Worm (Caenorhabditis elegans): ENCODE measurements around the gene T08G5.1.

Gene T08G5.1

DNA sequence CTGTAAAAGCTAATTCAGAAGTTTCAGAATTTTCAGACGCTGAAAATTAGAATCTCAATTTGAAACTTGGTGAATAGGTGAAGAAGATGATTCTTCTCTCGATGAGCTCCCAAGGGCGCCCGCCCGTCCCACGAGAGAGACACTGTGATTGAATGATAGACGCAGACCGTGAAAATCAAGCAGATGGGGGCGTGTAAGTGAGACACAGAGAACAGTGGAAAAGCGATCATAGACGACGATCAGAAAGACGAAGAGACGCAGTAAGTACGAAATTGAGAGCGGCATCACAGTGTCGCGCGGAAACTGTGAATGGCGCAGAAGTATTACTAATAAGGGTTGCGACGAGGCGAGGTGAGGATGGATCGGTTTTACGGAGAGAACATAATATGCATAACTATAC, 16.2 kb upstream of the T08G5.1 start:
- TF ChIP-seq tbx-11 (GFP tag; IDR thresholded peaks at IDR 0.05) (no peak), ama-1 (optimal IDR thresholded peaks at IDR 0.05) (no peak), flt-1 (GFP tag; IDR thresholded peaks at IDR 0.05) (no peak), F13C5.2 (tag; optimal IDR thresholded peaks at IDR 0.05) (no peak)

DNA sequence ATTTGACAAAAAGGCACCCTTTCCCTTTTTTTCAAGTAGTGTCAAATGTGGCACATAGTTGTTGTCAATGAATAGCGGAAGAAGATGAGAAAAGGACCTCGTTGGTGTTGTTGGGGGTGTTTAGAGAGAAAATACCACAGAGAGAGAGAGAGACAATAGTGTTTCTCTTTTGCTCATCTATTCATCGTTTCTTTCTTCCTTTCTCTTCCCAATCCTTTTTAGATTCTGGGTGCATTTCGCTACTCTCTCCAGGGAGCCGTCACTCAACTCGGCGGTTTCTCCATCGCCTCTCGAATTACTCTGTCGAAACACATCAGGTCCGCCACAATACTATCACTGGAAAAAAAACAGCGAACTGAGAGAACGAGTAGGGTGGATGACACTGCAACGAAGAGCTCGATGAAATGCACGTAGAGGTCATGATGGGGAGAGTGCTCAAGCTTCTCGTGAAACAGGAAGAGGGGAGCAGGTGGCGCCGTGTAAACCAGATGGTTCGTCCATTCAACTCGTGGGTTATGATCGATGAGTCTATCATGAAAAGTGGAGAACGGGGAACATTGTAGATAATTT, 14.9 kb upstream of the T08G5.1 start:
- no peak for TF ChIP-seq scrt-1 (GFP tag; IDR thresholded peaks at IDR 0.05)
- no peak for TF ChIP-seq F13C5.2 (tag; optimal IDR thresholded peaks at IDR 0.05)
- TF ChIP-seq hnd-1 (tag; optimal IDR thresholded peaks at IDR 0.05): no peak
- TF ChIP-seq sea-1 (GFP tag; conservative IDR thresholded peaks at IDR 0.05): no peak
- TF ChIP-seq ceh-13 (GFP tag; optimal IDR thresholded peaks at IDR 0.05): no peak
- TF ChIP-seq B0310.2 (tag; optimal IDR thresholded peaks at IDR 0.05): no peak
- TF ChIP-seq pes-1 (GFP tag; IDR thresholded peaks at IDR 0.05): no peak
- TF ChIP-seq tra-4 (tag; optimal IDR thresholded peaks at IDR 0.05): no peak
- TF ChIP-seq tbx-11 (GFP tag; IDR thresholded peaks at IDR 0.05): no peak
- no peak for TF ChIP-seq ceh-36 (tag; optimal IDR thresholded peaks at IDR 0.05)
- TF ChIP-seq aly-1 (tag; optimal IDR thresholded peaks at IDR 0.05): no peak
- TF ChIP-seq hmg-4 (GFP tag; optimal IDR thresholded peaks at IDR 0.05): no peak
- no peak for TF ChIP-seq ama-1 (optimal IDR thresholded peaks at IDR 0.05)
- no peak for TF ChIP-seq tbx-37 (GFP tag; conservative IDR thresholded peaks at IDR 0.05)

DNA sequence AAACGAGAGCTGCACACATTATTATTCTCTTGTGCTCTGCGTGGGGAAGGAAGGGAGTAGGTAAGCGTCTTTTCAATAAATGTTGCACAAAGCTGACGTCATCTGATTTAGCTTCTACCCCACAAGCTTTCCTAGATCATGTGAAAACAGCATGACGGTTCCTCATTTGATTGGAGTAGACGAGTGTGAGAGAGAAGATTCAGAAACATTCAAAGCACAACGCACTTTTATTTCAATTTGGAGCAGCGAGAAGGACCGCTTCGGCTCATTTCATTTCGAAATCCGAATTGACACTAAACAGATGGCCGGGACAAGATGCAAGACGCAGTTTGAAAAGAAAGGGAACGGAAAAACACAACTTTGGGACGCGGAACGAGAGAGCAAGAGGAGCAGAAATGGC, 14.2 kb upstream of the T08G5.1 start:
- TF ChIP-seq aly-1 (tag; optimal IDR thresholded peaks at IDR 0.05) (no peak), ets-7 (tag; optimal IDR thresholded peaks at IDR 0.05) (no peak), tra-4 (tag; optimal IDR thresholded peaks at IDR 0.05) (no peak), tbx-11 (GFP tag; IDR thresholded peaks at IDR 0.05) (no peak), ceh-13 (GFP tag; optimal IDR thresholded peaks at IDR 0.05) (no peak), hnd-1 (tag; optimal IDR thresholded peaks at IDR 0.05) (no peak), B0310.2 (tag; optimal IDR thresholded peaks at IDR 0.05) (no peak), ama-1 (optimal IDR thresholded peaks at IDR 0.05) (no peak), hmbx-1 (tag; optimal IDR thresholded peaks at IDR 0.05) (no peak), tbx-37 (GFP tag; conservative IDR thresholded peaks at IDR 0.05) (no peak)

DNA sequence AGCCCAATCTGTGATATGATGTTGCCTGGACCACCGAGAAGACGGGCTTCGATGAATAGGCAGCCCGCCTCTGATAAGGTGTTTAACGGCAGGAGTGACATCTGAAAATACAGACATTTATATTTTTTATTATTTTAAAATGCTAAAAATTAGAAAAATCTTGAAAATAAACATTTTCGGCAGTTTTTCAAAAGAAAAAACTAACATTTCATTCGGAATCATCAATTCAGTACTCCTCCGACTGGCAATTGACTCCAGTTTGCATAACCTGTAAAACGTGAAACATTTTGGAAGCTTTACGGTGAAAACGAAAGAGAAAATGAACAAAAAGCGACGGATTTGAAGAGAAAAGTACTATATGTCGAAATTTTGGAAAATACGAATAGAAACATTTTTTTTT, 12.8 kb upstream of the T08G5.1 start, which contains the start of gene ric-7:
TSS of gene ric-7 (minus strand) at position 101 of the 400 bp plus-strand sequence.
- TF ChIP-seq F13C5.2 (tag; optimal IDR thresholded peaks at IDR 0.05) (no peak), tbx-11 (GFP tag; IDR thresholded peaks at IDR 0.05) (peak; percentile 29; the same call in 1 of the 2 replicates), pes-1 (GFP tag; IDR thresholded peaks at IDR 0.05) (no peak)

DNA sequence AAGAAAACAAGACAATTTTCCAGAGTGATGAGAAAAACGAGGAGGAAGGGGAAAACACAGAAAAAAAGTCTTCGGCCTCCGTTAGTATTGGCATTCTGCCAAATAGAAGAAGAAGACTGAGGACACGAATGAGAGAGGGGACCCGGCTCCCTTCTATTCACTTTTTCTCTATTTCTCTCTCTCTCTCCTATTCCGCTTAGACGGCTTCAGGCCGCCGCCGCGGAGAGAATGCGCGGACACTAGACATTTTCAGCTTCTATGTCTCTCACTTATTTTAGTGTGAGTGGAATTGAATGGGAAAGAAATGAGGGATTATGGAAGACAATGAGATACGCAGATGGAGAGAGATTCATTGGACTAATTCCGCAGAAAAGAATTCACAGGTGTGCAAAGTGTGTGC, 11.7 kb upstream of the T08G5.1 start:
- TF ChIP-seq sea-1 (GFP tag; conservative IDR thresholded peaks at IDR 0.05): no peak

DNA sequence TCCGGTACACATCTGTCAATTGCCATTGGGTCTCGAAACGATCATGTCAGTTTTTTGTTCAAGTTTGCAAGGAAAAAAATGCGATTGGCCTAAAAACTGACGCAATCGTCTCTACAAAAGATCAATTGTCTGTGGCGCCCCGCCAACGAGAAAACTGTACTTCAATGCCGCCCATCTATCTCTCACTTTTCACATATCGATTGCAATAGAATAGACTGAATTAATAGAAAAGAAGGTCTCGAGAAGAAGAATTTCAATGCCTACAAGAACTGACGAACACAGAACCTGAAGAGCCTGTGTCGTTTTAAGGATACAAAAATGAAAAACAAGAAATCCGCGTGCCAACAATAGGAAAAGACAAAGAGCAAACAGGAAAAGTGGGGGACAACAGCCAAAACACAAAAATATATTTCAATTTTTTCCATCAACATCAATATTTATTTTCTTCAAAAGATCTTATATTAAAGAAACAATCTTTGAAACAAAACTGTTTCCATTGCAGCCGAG, 10.2 kb upstream of the T08G5.1 start:
- no peak for TF ChIP-seq F13C5.2 (tag; optimal IDR thresholded peaks at IDR 0.05)
- peak; percentile 35 for TF ChIP-seq ama-1 (optimal IDR thresholded peaks at IDR 0.05)

DNA sequence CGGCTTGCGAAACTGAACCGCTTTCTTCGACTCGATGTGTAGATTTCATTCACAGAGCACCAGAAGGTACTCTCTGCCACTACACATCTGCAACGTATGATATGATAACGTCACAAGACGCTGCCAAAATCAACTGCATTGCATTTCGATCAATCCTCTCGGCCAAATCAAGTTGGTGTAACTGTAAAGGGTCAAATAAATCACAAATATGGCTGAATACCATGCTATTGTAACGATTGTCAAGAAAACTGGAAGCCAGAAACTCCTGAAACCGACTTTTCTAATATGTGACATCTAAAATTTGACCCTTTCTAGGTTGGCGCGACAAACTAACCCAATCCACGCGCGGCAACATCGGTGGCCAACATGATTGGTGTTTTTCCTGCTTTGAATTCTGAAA, 8.5 kb upstream of the T08G5.1 start:
- no peak for TF ChIP-seq tbx-37 (GFP tag; conservative IDR thresholded peaks at IDR 0.05)
- TF ChIP-seq tbx-11 (GFP tag; IDR thresholded peaks at IDR 0.05): no peak
- TF ChIP-seq hnd-1 (tag; optimal IDR thresholded peaks at IDR 0.05): no peak
- TF ChIP-seq ama-1 (optimal IDR thresholded peaks at IDR 0.05): no peak

DNA sequence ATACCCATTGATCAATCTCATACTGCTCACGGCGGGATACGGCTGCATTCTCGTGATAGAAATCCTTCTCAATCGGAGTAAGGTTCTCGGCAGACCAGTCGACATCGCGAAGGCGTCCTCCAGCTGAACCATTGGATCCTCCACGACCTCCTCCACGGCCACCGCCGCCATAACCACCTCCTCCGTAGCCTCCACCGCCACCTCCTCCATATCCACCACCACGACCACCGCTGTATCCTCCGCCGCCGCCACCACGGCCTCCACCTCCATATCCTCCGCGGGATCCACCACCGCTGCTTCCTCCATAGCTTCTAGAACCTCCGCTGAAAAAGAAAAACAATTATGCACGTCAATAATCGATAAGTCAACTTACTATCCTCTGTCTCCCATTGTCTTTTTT, 7.1 kb upstream of the T08G5.1 start:
- TF ChIP-seq ceh-13 (GFP tag; optimal IDR thresholded peaks at IDR 0.05): no peak
- TF ChIP-seq F13C5.2 (tag; optimal IDR thresholded peaks at IDR 0.05): no peak
- TF ChIP-seq aly-1 (tag; optimal IDR thresholded peaks at IDR 0.05): no peak
- TF ChIP-seq tbx-11 (GFP tag; IDR thresholded peaks at IDR 0.05): no peak
- TF ChIP-seq scrt-1 (GFP tag; IDR thresholded peaks at IDR 0.05): peak; percentile 38; the same call in 1 of the 2 replicates
- no peak for TF ChIP-seq ceh-36 (tag; optimal IDR thresholded peaks at IDR 0.05)
- TF ChIP-seq tbx-37 (GFP tag; conservative IDR thresholded peaks at IDR 0.05): no peak

DNA sequence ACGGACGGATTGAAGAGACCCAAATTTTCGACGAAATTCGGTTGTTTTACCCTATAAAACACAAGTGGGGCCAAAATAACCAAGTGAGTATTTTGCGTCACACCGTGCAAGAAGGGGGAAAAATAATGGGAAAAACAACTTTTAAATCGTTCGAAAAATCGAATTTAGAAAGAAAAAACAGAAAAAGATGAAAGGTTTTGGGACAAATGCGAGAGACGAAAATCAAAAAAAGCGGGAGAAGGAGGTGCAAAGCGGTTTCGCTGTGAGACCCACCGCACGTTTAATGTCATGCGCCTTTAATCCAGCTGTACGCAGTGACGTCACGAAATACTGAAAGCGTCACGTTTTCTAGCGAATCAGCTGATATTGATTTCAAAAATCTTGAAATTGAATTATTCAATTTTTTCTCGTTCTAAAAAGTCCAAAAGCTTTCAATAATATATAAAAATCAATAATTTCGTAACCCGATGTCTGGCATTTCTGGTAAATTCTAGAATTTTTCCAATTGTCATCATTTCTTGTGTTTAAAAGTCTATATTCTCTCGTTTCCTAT, 6.5 kb upstream of the T08G5.1 start, which contains the start of the genes ddx-17 and aip-1:
TSS of gene ddx-17 (minus strand) at position 51 of the 553 bp plus-strand sequence.
TSS of gene aip-1 (plus strand) at position 332 of the 553 bp plus-strand sequence.
- no peak for TF ChIP-seq hnd-1 (tag; optimal IDR thresholded peaks at IDR 0.05)
- TF ChIP-seq flt-1 (GFP tag; IDR thresholded peaks at IDR 0.05): no peak
- TF ChIP-seq tbx-11 (GFP tag; IDR thresholded peaks at IDR 0.05): no peak
- peak; percentile 18 for TF ChIP-seq ama-1 (optimal IDR thresholded peaks at IDR 0.05)
- TF ChIP-seq aly-1 (tag; optimal IDR thresholded peaks at IDR 0.05): no peak
- no peak for TF ChIP-seq scrt-1 (GFP tag; IDR thresholded peaks at IDR 0.05)
- TF ChIP-seq F13C5.2 (tag; optimal IDR thresholded peaks at IDR 0.05): peak; percentile 42

Data from whole organism, early embryonic.